Fruit fly (Drosophila melanogaster) whole organism, embryonic: ENCODE data around the gene Etfb.
A peak's percentile ranks its signal among the peaks of the same experiment; 100 is the strongest.

ENCODE experiments used
- Awh ChIP-seq: fragments of 200-800 bp; sonication (Bioruptor generic); IDR thresholded peaks from 2 replicates; pipeline ENCODE4, ENCODE4 v1.3.6; 2022; ENCODE audit warnings: missing biosample characterization, missing genetic modification characterization
- B-H1 ChIP-seq: fragments of 200-800 bp; sonication (Bioruptor generic); IDR thresholded peaks from 3 replicates; pipeline ENCODE4 v1.3.6; 2022; ENCODE audit warnings: missing biosample characterization, missing genetic modification characterization
- CG12071 ChIP-seq: fragments of 200-800 bp; sonication (Bioruptor generic); optimal IDR thresholded peaks from 3 replicates; lab custom pipeline; 2018; ENCODE audit warnings: missing biosample characterization, mild to moderate bottlenecking, missing genetic modification characterization
- CG12659 ChIP-seq: fragments of 200-800 bp; sonication (Bioruptor generic); optimal IDR thresholded peaks from 3 replicates; lab custom pipeline; 2017; ENCODE audit warnings: mild to moderate bottlenecking, missing biosample characterization, missing genetic modification reagents, missing genetic modification characterization
- CG13624 ChIP-seq: fragments of 200-800 bp; sonication (Bioruptor generic); optimal IDR thresholded peaks from 2 replicates; lab custom pipeline; 2016; ENCODE audit warnings: missing biosample characterization, missing genetic modification characterization
- CG14441 ChIP-seq: fragments of 200-800 bp; sonication (Bioruptor generic); IDR thresholded peaks from 2 replicates; pipeline ENCODE4 v1.3.6; 2022; ENCODE audit warnings: missing biosample characterization, missing genetic modification characterization
- CG16863 ChIP-seq: fragments of 200-800 bp; sonication (Bioruptor generic); optimal IDR thresholded peaks from 3 replicates; lab custom pipeline; 2016; ENCODE audit warnings: missing biosample characterization, missing genetic modification characterization
- CG1792 ChIP-seq: fragments of 200-800 bp; sonication (Bioruptor generic); optimal IDR thresholded peaks from 2 replicates; lab custom pipeline; 2016; ENCODE audit warnings: missing biosample characterization, missing genetic modification characterization
- CG18262 ChIP-seq: fragments of 200-800 bp; optimal IDR thresholded peaks from 3 replicates; lab custom pipeline; 2019; ENCODE audit warnings: missing biosample characterization, mild to moderate bottlenecking, missing genetic modification characterization, moderate library complexity
- CG30431 ChIP-seq: fragments of 200-800 bp; sonication (Bioruptor generic); optimal IDR thresholded peaks from 2 replicates; lab custom pipeline; 2017; ENCODE audit warnings: missing biosample characterization, missing genetic modification characterization
- CG32772 ChIP-seq: fragments of 200-800 bp; sonication (Bioruptor generic); IDR thresholded peaks from 2 replicates; pipeline ENCODE4 v1.3.6; 2022; ENCODE audit warnings: missing biosample characterization, missing genetic modification characterization
- CG33213 ChIP-seq: fragments of 200-800 bp; sonication (Bioruptor generic); optimal IDR thresholded peaks from 3 replicates; lab custom pipeline; 2016; ENCODE audit warnings: missing biosample characterization, missing genetic modification characterization
- CG3726 ChIP-seq: fragments of 200-800 bp; sonication (Bioruptor generic); IDR thresholded peaks from 3 replicates; pipeline ENCODE4, ENCODE4 v1.3.6; 2022; ENCODE audit warnings: missing biosample characterization, missing genetic modification characterization
- CG3995 ChIP-seq: fragments of 200-800 bp; sonication (Bioruptor generic); optimal IDR thresholded peaks from 3 replicates; lab custom pipeline; 2016; ENCODE audit warnings: missing biosample characterization, missing genetic modification characterization
- CG4282 ChIP-seq: fragments of 200-800 bp; sonication (Bioruptor generic); optimal IDR thresholded peaks from 2 replicates; lab custom pipeline; 2016; ENCODE audit warnings: missing biosample characterization, missing genetic modification characterization
- CG43689 ChIP-seq: fragments of 200-800 bp; sonication (Bioruptor generic); IDR thresholded peaks from 2 replicates; pipeline ENCODE4 v1.3.6; 2022; ENCODE audit warnings: missing biosample characterization, missing genetic modification characterization
- CG6813 ChIP-seq: fragments of 200-800 bp; sonication (Bioruptor generic); optimal IDR thresholded peaks from 2 replicates; lab custom pipeline; 2017; ENCODE audit warnings: missing biosample characterization, missing genetic modification characterization, mild to moderate bottlenecking, moderate library complexity, missing genetic modification reagents
- CG7963 ChIP-seq: fragments of 200-800 bp; sonication (Bioruptor generic); IDR thresholded peaks from 3 replicates; pipeline ENCODE4 v1.3.6; 2022; ENCODE audit warnings: missing biosample characterization, missing genetic modification characterization; ENCODE audit not compliant: partially characterized antibody
- CG8359 ChIP-seq: fragments of 200-800 bp; sonication (Bioruptor generic); optimal IDR thresholded peaks from 2 replicates; lab custom pipeline; 2017; ENCODE audit warnings: missing biosample characterization, mild to moderate bottlenecking, missing genetic modification characterization, borderline replicate concordance
- Dbx ChIP-seq: fragments of 200-800 bp; sonication (Bioruptor generic); IDR thresholded peaks from 3 replicates; pipeline ENCODE4 v1.3.6; 2022; ENCODE audit warnings: missing biosample characterization, missing genetic modification characterization
- Elba2 ChIP-seq: fragments of 200-800 bp; sonication (Bioruptor generic); optimal IDR thresholded peaks from 3 replicates; lab custom pipeline; 2016; ENCODE audit warnings: missing biosample characterization, missing genetic modification characterization
- HLH4C ChIP-seq: fragments of 200-800 bp; sonication (Bioruptor generic); IDR thresholded peaks from 3 replicates; pipeline ENCODE4 v1.3.6; 2022; ENCODE audit warnings: missing biosample characterization, missing genetic modification characterization; ENCODE audit not compliant: partially characterized antibody
- HmgZ ChIP-seq: fragments of 200-800 bp; sonication (Bioruptor generic); optimal IDR thresholded peaks from 2 replicates; lab custom pipeline; 2018; ENCODE audit warnings: missing biosample characterization, mild to moderate bottlenecking, missing genetic modification characterization
- MESR4 ChIP-seq: fragments of 200-800 bp; sonication (Bioruptor generic); optimal IDR thresholded peaks from 2 replicates; lab custom pipeline; 2018; ENCODE audit warnings: missing biosample characterization, mild to moderate bottlenecking, missing genetic modification characterization, moderate library complexity
- Max ChIP-seq: fragments of 200-800 bp; sonication (Bioruptor generic); optimal IDR thresholded peaks from 2 replicates; lab custom pipeline; 2016; ENCODE audit warnings: missing biosample characterization, mild to moderate bottlenecking, missing genetic modification characterization
- Meics ChIP-seq: fragments of 200-800 bp; sonication (Bioruptor generic); optimal IDR thresholded peaks from 2 replicates; lab custom pipeline; 2017; ENCODE audit warnings: missing biosample characterization, mild to moderate bottlenecking, missing genetic modification characterization
- Oli ChIP-seq: fragments of 200-800 bp; sonication (Bioruptor generic); optimal IDR thresholded peaks from 2 replicates; lab custom pipeline; 2018; ENCODE audit warnings: missing biosample characterization, mild to moderate bottlenecking, missing genetic modification characterization, moderate library complexity
- Rfx ChIP-seq: fragments of 200-800 bp; sonication (Bioruptor generic); IDR thresholded peaks from 2 replicates; pipeline ENCODE4 v1.3.6; 2022; ENCODE audit warnings: missing biosample characterization, missing genetic modification characterization
- al ChIP-seq: fragments of 200-800 bp; sonication (Bioruptor generic); IDR thresholded peaks from 2 replicates; pipeline ENCODE4 v1.3.6; 2022; ENCODE audit warnings: missing biosample characterization, missing genetic modification characterization
- chn ChIP-seq: fragments of 200-800 bp; sonication (Bioruptor generic); optimal IDR thresholded peaks from 2 replicates; lab custom pipeline; 2016; ENCODE audit warnings: missing biosample characterization, missing genetic modification characterization
- crol ChIP-seq: fragments of 200-800 bp; sonication (Bioruptor generic); IDR thresholded peaks from 2 replicates; pipeline ENCODE4 v1.3.6; 2022; ENCODE audit warnings: missing biosample characterization, missing genetic modification characterization
- dimm ChIP-seq: fragments of 200-800 bp; sonication (Bioruptor generic); IDR thresholded peaks from 2 replicates; pipeline ENCODE4 v1.3.6; 2022; ENCODE audit warnings: missing biosample characterization, missing genetic modification characterization
- eve ChIP-seq, 2 experiments: fragments of >200 bp; optimal IDR thresholded peaks; 2 replicates each; lab custom pipeline; 2017; ENCODE audit warnings: missing biosample characterization in 2 of 2, missing genetic modification characterization in 2 of 2
- fd3F ChIP-seq: fragments of 200-800 bp; sonication (Bioruptor generic); optimal IDR thresholded peaks from 2 replicates; lab custom pipeline; 2018; ENCODE audit warnings: missing biosample characterization, mild to moderate bottlenecking, missing genetic modification characterization, moderate library complexity
- gcm2 ChIP-seq: fragments of 200-800 bp; sonication (Bioruptor generic); optimal IDR thresholded peaks from 2 replicates; lab custom pipeline; 2016; ENCODE audit warnings: missing biosample characterization, missing genetic modification characterization
- grau ChIP-seq: fragments of 200-800 bp; optimal IDR thresholded peaks from 3 replicates; lab custom pipeline; 2019; ENCODE audit warnings: missing biosample characterization, mild to moderate bottlenecking, missing genetic modification characterization, moderate library complexity
- hbn ChIP-seq: fragments of 200-800 bp; sonication (Bioruptor generic); IDR thresholded peaks from 2 replicates; pipeline ENCODE4 v1.3.6; 2022; ENCODE audit warnings: missing biosample characterization, missing genetic modification characterization; ENCODE audit not compliant: partially characterized antibody
- hth ChIP-seq: fragments of >200 bp; optimal IDR thresholded peaks from 2 replicates; lab custom pipeline; 2017; ENCODE audit warnings: inconsistent platforms
- luna ChIP-seq: fragments of 200-800 bp; sonication (Bioruptor generic); optimal IDR thresholded peaks from 2 replicates; lab custom pipeline; 2016; ENCODE audit warnings: missing biosample characterization, missing genetic modification characterization
- mam ChIP-seq: fragments of 200-800 bp; sonication (Bioruptor generic); optimal IDR thresholded peaks from 3 replicates; lab custom pipeline; 2016; ENCODE audit warnings: missing biosample characterization, missing genetic modification characterization
- nau ChIP-seq: fragments of 200-800 bp; sonication (Bioruptor generic); optimal IDR thresholded peaks from 3 replicates; lab custom pipeline; 2017; ENCODE audit warnings: missing biosample characterization, mild to moderate bottlenecking, missing genetic modification characterization, missing genetic modification reagents
- nerfin-2 ChIP-seq: fragments of 200-800 bp; sonication (Bioruptor generic); IDR thresholded peaks from 2 replicates; pipeline ENCODE4 v1.3.6; 2022; ENCODE audit warnings: missing biosample characterization, missing genetic modification characterization; ENCODE audit not compliant: partially characterized antibody
- oc ChIP-seq: fragments of 200-800 bp; sonication (Bioruptor generic); optimal IDR thresholded peaks from 2 replicates; lab custom pipeline; 2018; ENCODE audit warnings: missing biosample characterization, mild to moderate bottlenecking, missing genetic modification characterization, moderate library complexity
- schlank ChIP-seq: fragments of 200-800 bp; sonication (Bioruptor generic); optimal IDR thresholded peaks from 2 replicates; lab custom pipeline; 2018; ENCODE audit warnings: missing biosample characterization, mild to moderate bottlenecking, missing genetic modification characterization
- trem ChIP-seq: fragments of 200-800 bp; optimal IDR thresholded peaks from 3 replicates; lab custom pipeline; 2019; ENCODE audit warnings: missing biosample characterization, mild to moderate bottlenecking, missing genetic modification characterization, moderate library complexity
- trh ChIP-seq: fragments of 200-800 bp; sonication (Bioruptor generic); optimal IDR thresholded peaks from 2 replicates; lab custom pipeline; 2016; ENCODE audit warnings: missing biosample characterization, missing genetic modification characterization
- vnd ChIP-seq: fragments of 200-800 bp; sonication (Bioruptor generic); IDR thresholded peaks from 3 replicates; pipeline ENCODE4 v1.3.6; 2022; ENCODE audit warnings: missing biosample characterization, missing genetic modification characterization; ENCODE audit not compliant: partially characterized antibody
- zen2 ChIP-seq: fragments of 200-800 bp; sonication (Bioruptor generic); IDR thresholded peaks from 3 replicates; pipeline ENCODE4 v1.3.6; 2022; ENCODE audit warnings: missing biosample characterization, missing genetic modification characterization; ENCODE audit not compliant: partially characterized antibody
- zfh1 ChIP-seq: fragments of 200-800 bp; sonication (Bioruptor generic); IDR thresholded peaks from 3 replicates; pipeline ENCODE4 v1.3.6; 2022; ENCODE audit warnings: missing biosample characterization, missing genetic modification characterization
- zfh2 ChIP-seq: fragments of 200-800 bp; sonication (Bioruptor generic); optimal IDR thresholded peaks from 2 replicates; lab custom pipeline; 2016; ENCODE audit warnings: missing biosample characterization, missing genetic modification characterization

The Etfb gene

dm6 chr3R:29806682-29807393 lies 4.1 kb upstream of the Etfb start, which contains the start of the genes ca and ncd (continued):
- no peak for TF ChIP-seq crol (GFP tag; lab: Robert Waterston, UW)
- no peak for TF ChIP-seq zfh1 (GFP tag; lab: Robert Waterston, UW)
- TF ChIP-seq eve (GFP tag; optimal IDR thresholded peaks at IDR 0.05; lab: Kevin White, UChicago), result no peak
- no peak for TF ChIP-seq Meics (GFP tag; lab: Kevin White, UChicago)
- no peak for TF ChIP-seq CG33213 (GFP tag; lab: Kevin White, UChicago)
- TF ChIP-seq CG13624 (GFP tag; lab: Kevin White, UChicago), result peak; percentile 1
- no peak for TF ChIP-seq chn
- TF ChIP-seq CG8359, result no peak
- TF ChIP-seq HLH4C (GFP tag; lab: Robert Waterston, UW), result peak; percentile 30; the same call in 2 of the 3 replicates
- TF ChIP-seq CG7963 (GFP tag; lab: Robert Waterston, UW), result peak; percentile 61; the same call in 1 of the 3 replicates
- no peak for TF ChIP-seq trh (GFP tag; lab: Kevin White, UChicago)
- TF ChIP-seq CG18262 (tag; lab: Kevin White, UChicago), result no peak
- TF ChIP-seq CG3726 (GFP tag; lab: Robert Waterston, UW), result no peak
- no peak for TF ChIP-seq CG32772 (GFP tag; lab: Robert Waterston, UW)
- TF ChIP-seq CG14441 (GFP tag; lab: Robert Waterston, UW), result no peak
- TF ChIP-seq CG16863 (GFP tag; lab: Kevin White, UChicago), result no peak
- TF ChIP-seq trem (tag; lab: Kevin White, UChicago), result peak; percentile 12
- no peak for TF ChIP-seq zfh2 (GFP tag; lab: Kevin White, UChicago)
- no peak for TF ChIP-seq CG12071
- TF ChIP-seq luna, result no peak
- peak; percentile 21 for TF ChIP-seq CG12659 (GFP tag; lab: Kevin White, UChicago)
- peak; percentile 24; the same call in 1 of the 2 replicates for TF ChIP-seq nerfin-2
- TF ChIP-seq Max (GFP tag; lab: Kevin White, UChicago), result no peak
- TF ChIP-seq Rfx (GFP tag; lab: Robert Waterston, UW), result no peak
- no peak for TF ChIP-seq hth (lab: Kevin White, UChicago)
- TF ChIP-seq nau (GFP tag; lab: Kevin White, UChicago), result no peak
- no peak for TF ChIP-seq oc (tag; lab: Kevin White, UChicago)
- TF ChIP-seq gcm2 (GFP tag; lab: Kevin White, UChicago), result no peak
- no peak for TF ChIP-seq CG3995
- TF ChIP-seq MESR4 (GFP tag; lab: Kevin White, UChicago), result peak; percentile 48
- no peak for TF ChIP-seq grau
- TF ChIP-seq CG6813, result no peak
- no peak for TF ChIP-seq CG1792 (GFP tag; lab: Kevin White, UChicago)
- no peak for TF ChIP-seq Dbx (GFP tag; lab: Robert Waterston, UW)
- no peak for TF ChIP-seq CG30431 (GFP tag; lab: Kevin White, UChicago)
- TF ChIP-seq fd3F, result no peak
- no peak for TF ChIP-seq Awh (GFP tag; lab: Robert Waterston, UW)
- TF ChIP-seq schlank (tag; lab: Kevin White, UChicago), result no peak
- no peak for TF ChIP-seq CG43689 (GFP tag; lab: Robert Waterston, UW)
- no peak for TF ChIP-seq dimm (GFP tag; lab: Robert Waterston, UW)
- TF ChIP-seq Elba2 (GFP tag; lab: Kevin White, UChicago), result peak; percentile 82
- peak; percentile 54; the same call in 2 of the 3 replicates for TF ChIP-seq zen2 (GFP tag; lab: Robert Waterston, UW)
- peak; percentile 15 for TF ChIP-seq HmgZ (tag; lab: Kevin White, UChicago)
- peak; percentile 34; the same call in 1 of the 3 replicates for TF ChIP-seq vnd (GFP tag; lab: Robert Waterston, UW)
- no peak for TF ChIP-seq al (GFP tag; lab: Robert Waterston, UW)
- TF ChIP-seq Oli (tag; lab: Kevin White, UChicago), result no peak
- peak; percentile 14 for TF ChIP-seq mam (GFP tag; lab: Kevin White, UChicago)
- TF ChIP-seq hbn (GFP tag; lab: Robert Waterston, UW), result peak; percentile 44; the same call in 1 of the 2 replicates
- TF ChIP-seq CG4282, result no peak
- TF ChIP-seq B-H1, result no peak
